Fruit fly (Drosophila melanogaster) whole organism, prepupa: ENCODE results near the gene CG34328.

Experiments used
- CG10669 ChIP-seq: fragments of 200-800 bp; sonication (Bioruptor generic); optimal IDR thresholded peaks from 3 replicates; lab custom pipeline; 2018; ENCODE audit warnings: missing biosample characterization, mild to moderate bottlenecking, missing genetic modification characterization, moderate library complexity
- CG11294 ChIP-seq: fragments of 200-800 bp; sonication (Bioruptor generic); IDR thresholded peaks from 2 replicates; pipeline ENCODE4 v1.3.6; 2022; ENCODE audit warnings: missing biosample characterization, missing genetic modification characterization
- CG11762 ChIP-seq: fragments of 200-800 bp; sonication (Bioruptor generic); optimal IDR thresholded peaks from 3 replicates; lab custom pipeline; 2016; ENCODE audit warnings: missing biosample characterization, missing genetic modification characterization; ENCODE audit not compliant: insufficient read depth
- CG15336 ChIP-seq: fragments of 200-800 bp; sonication (Bioruptor generic); IDR thresholded peaks from 2 replicates; pipeline ENCODE4 v1.3.6; 2022; ENCODE audit warnings: missing biosample characterization, missing genetic modification characterization
- CG16779 ChIP-seq: fragments of 200-800 bp; sonication (Bioruptor generic); optimal IDR thresholded peaks from 3 replicates; lab custom pipeline; 2017; ENCODE audit warnings: missing biosample characterization, mild to moderate bottlenecking, missing genetic modification characterization
- CG3032 ChIP-seq: fragments of 200-800 bp; optimal IDR thresholded peaks from 2 replicates; lab custom pipeline; 2019; ENCODE audit warnings: missing biosample characterization, mild to moderate bottlenecking, missing genetic modification characterization, moderate library complexity
- CG34406 ChIP-seq: fragments of 200-800 bp; sonication (Bioruptor generic); optimal IDR thresholded peaks from 3 replicates; lab custom pipeline; 2016; ENCODE audit warnings: missing biosample characterization, missing genetic modification characterization
- CG6163 ChIP-seq: fragments of 200-800 bp; sonication (Bioruptor generic); IDR thresholded peaks from 3 replicates; pipeline ENCODE4 v1.3.6; 2022; ENCODE audit warnings: missing biosample characterization, missing genetic modification characterization
- CG6276 ChIP-seq: fragments of 200-800 bp; sonication (Bioruptor generic); optimal IDR thresholded peaks from 2 replicates; lab custom pipeline; 2017; ENCODE audit warnings: missing biosample characterization, mild to moderate bottlenecking, missing genetic modification characterization
- CG6792 ChIP-seq: fragments of 200-800 bp; sonication (Bioruptor generic); optimal IDR thresholded peaks from 3 replicates; lab custom pipeline; 2016; ENCODE audit warnings: missing biosample characterization, missing genetic modification characterization
- CG6854 ChIP-seq: fragments of 200-800 bp; sonication (Bioruptor generic); optimal IDR thresholded peaks from 2 replicates; lab custom pipeline; 2017; ENCODE audit warnings: missing biosample characterization, mild to moderate bottlenecking, missing genetic modification characterization
- CG8319 ChIP-seq: fragments of 200-800 bp; sonication (Bioruptor generic); optimal IDR thresholded peaks from 3 replicates; lab custom pipeline; 2016; ENCODE audit warnings: missing biosample characterization, missing genetic modification characterization
- CG9139 ChIP-seq: fragments of 200-800 bp; sonication (Bioruptor generic); optimal IDR thresholded peaks from 3 replicates; lab custom pipeline; 2017; ENCODE audit warnings: missing biosample characterization, mild to moderate bottlenecking, missing genetic modification characterization
- Eip93F ChIP-seq: fragments of 200-800 bp; sonication (Bioruptor generic); optimal IDR thresholded peaks from 2 replicates; lab custom pipeline; 2016; ENCODE audit warnings: missing biosample characterization, mild to moderate bottlenecking, missing genetic modification characterization
- Ets21C ChIP-seq: fragments of 200-800 bp; sonication (Bioruptor generic); optimal IDR thresholded peaks from 3 replicates; lab custom pipeline; 2016; ENCODE audit warnings: missing biosample characterization, missing genetic modification characterization
- Ets96B ChIP-seq: fragments of 200-800 bp; optimal IDR thresholded peaks from 2 replicates; lab custom pipeline; 2019; ENCODE audit warnings: missing biosample characterization, mild to moderate bottlenecking, missing genetic modification characterization, moderate library complexity
- Gug ChIP-seq: fragments of 200-800 bp; sonication (Bioruptor generic); IDR thresholded peaks from 2 replicates; pipeline ENCODE4 v1.3.6; 2022; ENCODE audit warnings: missing biosample characterization, missing genetic modification characterization
- Hr39 ChIP-seq: fragments of 200-800 bp; sonication (Bioruptor generic); optimal IDR thresholded peaks from 2 replicates; lab custom pipeline; 2016; ENCODE audit warnings: missing biosample characterization, missing genetic modification characterization
- Hr4 ChIP-seq: fragments of 200-800 bp; sonication (Bioruptor generic); optimal IDR thresholded peaks from 3 replicates; lab custom pipeline; 2016; ENCODE audit warnings: missing biosample characterization, missing genetic modification characterization
- Met ChIP-seq: fragments of 200-800 bp; sonication (Bioruptor generic); optimal IDR thresholded peaks from 3 replicates; lab custom pipeline; 2016; ENCODE audit warnings: missing biosample characterization, missing genetic modification characterization
- OdsH ChIP-seq: fragments of 200-800 bp; sonication (Bioruptor generic); optimal IDR thresholded peaks from 3 replicates; lab custom pipeline; 2016; ENCODE audit warnings: missing biosample characterization, missing genetic modification characterization
- Sox102F ChIP-seq: fragments of 200-800 bp; sonication (Bioruptor generic); optimal IDR thresholded peaks from 2 replicates; lab custom pipeline; 2016; ENCODE audit warnings: missing biosample characterization, mild to moderate bottlenecking, missing genetic modification characterization
- Sox14 ChIP-seq: fragments of 200-800 bp; sonication (Bioruptor generic); optimal IDR thresholded peaks from 3 replicates; lab custom pipeline; 2016; ENCODE audit warnings: missing biosample characterization, missing genetic modification characterization
- Sox15 ChIP-seq: fragments of 200-800 bp; sonication (Bioruptor generic); optimal IDR thresholded peaks from 3 replicates; lab custom pipeline; 2016; ENCODE audit warnings: missing biosample characterization, missing genetic modification characterization
- achi ChIP-seq: fragments of 200-800 bp; sonication (Bioruptor generic); optimal IDR thresholded peaks from 3 replicates; lab custom pipeline; 2016; ENCODE audit warnings: missing biosample characterization, missing genetic modification characterization
- cyc ChIP-seq: fragments of 200-800 bp; sonication (Bioruptor generic); optimal IDR thresholded peaks from 3 replicates; lab custom pipeline; 2016; ENCODE audit warnings: missing biosample characterization, missing genetic modification characterization
- dac ChIP-seq: fragments of 200-800 bp; sonication (Bioruptor generic); optimal IDR thresholded peaks from 2 replicates; lab custom pipeline; 2017; ENCODE audit warnings: missing biosample characterization, mild to moderate bottlenecking, missing genetic modification characterization
- dsx ChIP-seq: fragments of 200-800 bp; optimal IDR thresholded peaks from 3 replicates; lab custom pipeline; 2019; ENCODE audit warnings: missing biosample characterization, mild to moderate bottlenecking, missing genetic modification characterization, moderate library complexity; ENCODE audit not compliant: poor library complexity, severe bottlenecking
- esn ChIP-seq: fragments of 200-800 bp; sonication (Bioruptor generic); optimal IDR thresholded peaks from 2 replicates; lab custom pipeline; 2016; ENCODE audit warnings: missing biosample characterization, mild to moderate bottlenecking, missing genetic modification characterization, moderate library complexity
- fd59A ChIP-seq: fragments of 200-800 bp; sonication (Bioruptor generic); optimal IDR thresholded peaks from 2 replicates; lab custom pipeline; 2017; ENCODE audit warnings: missing biosample characterization, mild to moderate bottlenecking, missing genetic modification characterization, missing genetic modification reagents
- fd85E ChIP-seq: fragments of 200-800 bp; sonication (Bioruptor generic); optimal IDR thresholded peaks from 3 replicates; lab custom pipeline; 2016; ENCODE audit warnings: missing biosample characterization, missing genetic modification characterization
- net ChIP-seq: fragments of 200-800 bp; sonication (Bioruptor generic); optimal IDR thresholded peaks from 3 replicates; lab custom pipeline; 2016; ENCODE audit warnings: missing biosample characterization, missing genetic modification characterization
- salr ChIP-seq, 2 experiments: fragments of 200-800 bp; sonication (Bioruptor generic); optimal IDR thresholded peaks; 3 replicates each; lab custom pipeline; 2016 to 2018; ENCODE audit warnings: missing biosample characterization in 2 of 2, missing genetic modification characterization in 2 of 2, mild to moderate bottlenecking in 1 of 2
- spab ChIP-seq: fragments of 200-800 bp; sonication (Bioruptor generic); optimal IDR thresholded peaks from 2 replicates; lab custom pipeline; 2017; ENCODE audit warnings: missing biosample characterization, mild to moderate bottlenecking, missing genetic modification characterization, missing genetic modification reagents
- ss ChIP-seq, 2 experiments: fragments of 200-800 bp; sonication (Bioruptor generic); optimal IDR thresholded peaks; 2 replicates in 1 of 2; 3 replicates in 1 of 2; lab custom pipeline; 2017 to 2018; ENCODE audit warnings: mild to moderate bottlenecking in 2 of 2, missing biosample characterization in 2 of 2, missing genetic modification characterization in 2 of 2, moderate library complexity in 1 of 2
- svp ChIP-seq: fragments of 200-800 bp; sonication (Bioruptor generic); peaks from one replicate; lab custom pipeline; 2016; ENCODE audit warnings: missing biosample characterization, missing genetic modification characterization
- vri ChIP-seq: fragments of 200-800 bp; sonication (Bioruptor generic); optimal IDR thresholded peaks from 3 replicates; lab custom pipeline; 2016; ENCODE audit warnings: missing biosample characterization, mild to moderate bottlenecking, missing genetic modification characterization

The CG34328 gene

DNA sequence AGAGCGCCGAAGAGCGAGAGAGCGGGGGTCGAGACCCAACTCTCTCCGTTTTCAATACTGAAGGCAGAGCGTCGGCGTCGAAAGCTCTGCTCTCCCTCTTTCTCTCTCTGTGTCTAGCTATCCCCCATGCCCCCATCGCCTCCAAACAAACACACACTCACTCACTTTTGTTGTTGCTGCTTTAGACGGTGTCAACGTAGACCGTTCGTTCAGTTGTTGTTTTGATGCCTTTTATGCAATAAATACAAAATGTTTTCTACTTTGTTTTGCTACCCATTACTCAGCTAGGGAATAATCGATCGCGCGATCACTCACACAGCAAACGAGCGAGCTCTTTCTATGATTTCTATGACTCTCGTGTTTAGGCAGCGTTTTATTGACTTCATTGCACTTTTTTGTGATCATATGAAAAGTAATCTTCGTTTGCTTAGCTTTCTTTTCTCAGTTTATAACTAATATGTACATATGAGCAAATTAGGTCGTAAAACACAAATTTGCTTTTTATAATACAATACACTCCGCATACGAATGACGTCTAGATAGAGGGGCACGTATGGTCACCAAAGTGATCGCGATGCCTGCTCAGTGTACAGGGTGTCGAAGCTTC, 4.9 kb upstream of the CG34328 start (continued):
- peak; percentile 36 for TF ChIP-seq CG6276 (GFP tag; lab: Kevin White, UChicago)
- TF ChIP-seq Eip93F: no peak
- peak; percentile 10 for TF ChIP-seq Hr39 (GFP tag; lab: Kevin White, UChicago)
- TF ChIP-seq CG15336 (GFP tag; lab: Robert Waterston, UW): peak; percentile 39
- TF ChIP-seq CG6854 (GFP tag; lab: Kevin White, UChicago): peak; percentile 16
- TF ChIP-seq Sox15 (GFP tag; lab: Kevin White, UChicago): no peak
- no peak for TF ChIP-seq salr (GFP tag; optimal IDR thresholded peaks at IDR 0.05; lab: Kevin White, UChicago)
- no peak for TF ChIP-seq esn (GFP tag; lab: Kevin White, UChicago)
- no peak for TF ChIP-seq Sox14 (GFP tag; lab: Kevin White, UChicago)
- no peak for TF ChIP-seq CG11762 (GFP tag; lab: Kevin White, UChicago)
- TF ChIP-seq CG8319: no peak
- peak; percentile 2 for TF ChIP-seq OdsH (GFP tag; lab: Kevin White, UChicago)
- TF ChIP-seq Ets21C (GFP tag; lab: Kevin White, UChicago): no peak
- TF ChIP-seq Hr4 (GFP tag; lab: Kevin White, UChicago): peak; percentile 66
- no peak for TF ChIP-seq CG9139 (GFP tag; lab: Kevin White, UChicago)
- no peak for TF ChIP-seq spab
- peak; percentile 30 for TF ChIP-seq fd59A (GFP tag; lab: Kevin White, UChicago)
- no peak for TF ChIP-seq CG34406 (GFP tag; lab: Kevin White, UChicago)
- no peak for TF ChIP-seq achi (GFP tag; lab: Kevin White, UChicago)
- TF ChIP-seq CG16779 (tag; lab: Kevin White, UChicago): no peak
- peak in 1 of 2 experiments; percentile 23 for TF ChIP-seq ss (GFP tag; optimal IDR thresholded peaks at IDR 0.05; lab: Kevin White, UChicago)
- TF ChIP-seq dsx (GFP tag; lab: Kevin White, UChicago): peak; percentile 82
- peak; percentile 3; the same call in 1 of the 2 replicates for TF ChIP-seq CG11294 (GFP tag; lab: Robert Waterston, UW)
- TF ChIP-seq CG3032 (tag; lab: Kevin White, UChicago): no peak
- TF ChIP-seq CG6792: no peak
- TF ChIP-seq cyc (GFP tag; lab: Kevin White, UChicago): no peak
- no peak for TF ChIP-seq net
- TF ChIP-seq CG10669: no peak
- TF ChIP-seq Ets96B (tag; lab: Kevin White, UChicago): no peak
- TF ChIP-seq svp (GFP tag; lab: Kevin White, UChicago): peak; percentile 77
- TF ChIP-seq Gug (GFP tag; lab: Robert Waterston, UW): peak; percentile 47
- TF ChIP-seq CG6163 (GFP tag; lab: Robert Waterston, UW): no peak; the same call in 2 of the 3 replicates
- TF ChIP-seq Met (GFP tag; lab: Kevin White, UChicago): peak; percentile 16
- no peak for TF ChIP-seq Sox102F (GFP tag; lab: Kevin White, UChicago)
- peak; percentile 88 for TF ChIP-seq vri (GFP tag; lab: Kevin White, UChicago)
- TF ChIP-seq fd85E (GFP tag; lab: Kevin White, UChicago): no peak
- peak; percentile 4 for TF ChIP-seq dac (GFP tag; lab: Kevin White, UChicago)
- TF ChIP-seq, all 60 proteins: peak for 24

DNA sequence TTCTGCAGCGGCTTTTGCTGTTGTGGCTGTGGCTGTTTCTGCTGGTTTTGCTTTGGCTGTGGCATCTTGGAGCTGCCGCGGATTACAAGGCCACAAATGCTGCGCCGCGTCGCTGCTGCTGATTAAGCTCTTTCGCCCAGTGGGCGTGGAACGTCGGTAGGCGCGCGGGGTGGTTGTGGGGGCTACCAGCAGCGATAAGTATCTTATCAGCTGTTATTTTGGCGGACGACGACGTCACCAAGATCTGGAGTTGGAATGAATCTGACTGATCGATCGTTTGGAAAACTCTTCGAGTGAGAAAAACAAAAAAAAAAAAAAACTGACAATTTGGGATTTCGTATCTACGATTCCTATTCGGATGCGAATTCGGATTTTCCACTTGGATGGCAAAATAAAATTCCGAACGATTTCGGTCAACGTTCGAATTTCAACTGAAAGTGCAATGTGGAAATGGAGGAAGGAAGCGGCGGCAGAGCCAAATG, 4.3 kb upstream of the CG34328 start:
- TF ChIP-seq svp (GFP tag; lab: Kevin White, UChicago) (peak; percentile 93), CG34406 (GFP tag; lab: Kevin White, UChicago) (no peak)
- TF ChIP-seq, all 60 proteins: peak for 1

DNA sequence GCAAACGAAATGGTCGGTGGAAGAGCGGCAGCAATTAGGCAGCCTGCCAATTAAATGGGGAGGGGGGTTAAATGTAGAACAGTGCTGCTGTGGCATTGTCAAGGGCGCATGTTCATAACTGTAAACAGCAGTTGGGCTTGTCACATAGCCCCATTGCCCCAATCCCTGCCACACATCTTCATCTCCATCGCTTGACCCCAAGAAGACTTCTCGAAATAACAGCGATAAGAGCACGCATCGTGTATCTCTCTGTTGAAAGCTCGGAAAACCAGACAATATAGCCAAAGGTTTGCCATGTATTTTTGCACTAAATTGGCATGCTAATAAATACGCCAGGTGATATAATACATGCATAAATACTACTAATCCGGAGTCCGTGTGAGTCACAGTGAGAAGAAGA, 2.7 kb upstream of the CG34328 start:
- TF ChIP-seq Ets96B (tag; lab: Kevin White, UChicago): no peak
- no peak for TF ChIP-seq CG11294 (GFP tag; lab: Robert Waterston, UW)
- TF ChIP-seq svp (GFP tag; lab: Kevin White, UChicago): peak; percentile 95
